Worm (Caenorhabditis elegans) whole organism, young adult: ENCODE data around the gene C01B9.4.

ENCODE experiments used
- B0035.1 ChIP-seq: sonication (generic microtip); optimal IDR thresholded peaks from 2 replicates; lab custom pipeline; 2016; ENCODE audit warnings: missing genetic modification characterization, mild to moderate bottlenecking, missing compliant biosample characterization, missing genotype, missing genetic modification reagents
- B0261.1 ChIP-seq: sonication (generic microtip); optimal IDR thresholded peaks from 2 replicates; lab custom pipeline; 2016; ENCODE audit warnings: mild to moderate bottlenecking, missing genetic modification characterization, moderate library complexity, missing compliant biosample characterization
- F49E8.2 ChIP-seq: sonication (generic microtip); optimal IDR thresholded peaks from 3 replicates; lab custom pipeline; 2017; ENCODE audit warnings: missing genetic modification characterization, mild to moderate bottlenecking, missing compliant biosample characterization, antibody characterized with exemption, moderate library complexity; ENCODE audit not compliant: insufficient read depth
- Y53G8AR.9 ChIP-seq: fragments of 200-800 bp; sonication (Bioruptor generic); conservative IDR thresholded peaks from 2 replicates; pipeline ENCODE4 v1.3.6; 2022; ENCODE audit warnings: missing genetic modification reagents, missing genetic modification characterization, missing compliant biosample characterization
- Y79H2A.3 ChIP-seq: fragments of 200-800 bp; sonication (Bioruptor generic); conservative IDR thresholded peaks from 2 replicates; pipeline ENCODE4 v1.3.6; 2022; ENCODE audit warnings: missing genetic modification reagents, missing genetic modification characterization, missing compliant biosample characterization
- atf-7 ChIP-seq: sonication (generic microtip); optimal IDR thresholded peaks from 2 replicates; lab custom pipeline; 2017; ENCODE audit warnings: mild to moderate bottlenecking, missing genetic modification characterization, missing compliant biosample characterization
- ceh-100 ChIP-seq: fragments of 200-800 bp; sonication (Bioruptor generic); IDR thresholded peaks from 2 replicates; pipeline ENCODE4 v1.3.6; 2022; ENCODE audit warnings: missing genetic modification reagents, missing genetic modification characterization, missing compliant biosample characterization
- die-1 ChIP-seq: sonication (generic microtip); optimal IDR thresholded peaks from 2 replicates; lab custom pipeline; 2016; ENCODE audit warnings: missing genotype, mild to moderate bottlenecking, missing genetic modification characterization, missing compliant biosample characterization
- hrde-1 ChIP-seq: sonication (generic microtip); optimal IDR thresholded peaks from 2 replicates; lab custom pipeline; 2016; ENCODE audit warnings: missing genetic modification characterization, mild to moderate bottlenecking, missing compliant biosample characterization, moderate library complexity, missing genotype, missing genetic modification reagents, borderline replicate concordance
- lin-26 ChIP-seq: fragments of 200-800 bp; sonication (Bioruptor generic); IDR thresholded peaks from 2 replicates; pipeline ENCODE4 v1.3.6; 2022; ENCODE audit warnings: missing genetic modification reagents, missing genetic modification characterization, missing compliant biosample characterization
- lsl-1 ChIP-seq: fragments of 200-800 bp; sonication (Bioruptor generic); optimal IDR thresholded peaks from 2 replicates; lab custom pipeline; 2018; ENCODE audit warnings: mild to moderate bottlenecking, missing genetic modification characterization, moderate library complexity, missing compliant biosample characterization
- nhr-27 ChIP-seq: fragments of 200-800 bp; sonication (Bioruptor generic); optimal IDR thresholded peaks from 2 replicates; lab custom pipeline; 2018; ENCODE audit warnings: mild to moderate bottlenecking, missing genetic modification characterization, moderate library complexity, missing compliant biosample characterization
- unc-62 ChIP-seq: fragments of 150-350 bp; optimal IDR thresholded peaks from 2 replicates; lab custom pipeline; 2014; ENCODE audit warnings: missing biosample characterization, missing genetic modification reagents, missing genetic modification characterization

DNA sequence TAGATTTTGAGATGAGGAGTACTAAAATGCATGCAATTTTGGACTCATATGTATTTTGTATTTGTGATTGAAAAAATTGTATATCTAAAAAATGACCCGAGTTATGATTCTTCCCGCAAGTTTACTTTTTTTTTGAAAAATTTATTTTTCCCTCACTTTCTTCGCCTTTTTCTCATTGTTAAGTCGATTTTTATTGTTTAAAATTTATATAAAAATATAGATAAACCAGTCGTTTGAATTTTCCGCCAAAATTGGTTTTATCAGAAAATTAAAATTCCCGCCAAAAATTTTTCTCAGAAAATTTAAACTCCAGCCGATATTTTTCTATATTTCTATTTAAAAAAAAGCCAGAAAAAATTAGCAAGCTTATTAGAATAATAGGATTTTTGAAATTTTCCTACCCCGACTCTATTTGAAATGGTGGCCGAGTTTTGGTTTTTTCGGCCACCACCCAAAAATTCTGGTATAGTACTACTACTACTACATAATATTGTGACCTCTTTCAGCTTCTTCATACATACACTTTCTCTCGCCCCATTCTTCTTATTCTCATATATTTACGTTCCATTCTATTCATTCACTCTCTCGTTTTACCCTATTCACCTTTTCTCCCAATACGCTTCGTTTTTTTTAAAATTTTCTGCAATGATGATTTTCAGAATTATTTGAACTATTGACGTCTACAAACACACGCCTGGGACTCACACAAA lies 7.9 kb upstream of the C01B9.4 start, which contains the start of gene ZK131.11:
- TF ChIP-seq Y53G8AR.9 (GFP tag; lab: Robert Waterston, UW) (no peak), hrde-1 (no peak), unc-62 (GFP tag; lab: Kevin White, UChicago) (no peak), ceh-100 (no peak), Y79H2A.3 (GFP tag; lab: Robert Waterston, UW) (no peak), lin-26 (GFP tag; lab: Robert Waterston, UW) (no peak), nhr-27 (tag; lab: Kevin White, UChicago) (no peak), F49E8.2 (tag; lab: Kevin White, UChicago) (no peak), die-1 (tag; lab: Kevin White, UChicago) (no peak), atf-7 (tag; lab: Kevin White, UChicago) (no peak), lsl-1 (GFP tag; lab: Kevin White, UChicago) (no peak), B0261.1 (tag; lab: Kevin White, UChicago) (no peak), B0035.1 (tag; lab: Kevin White, UChicago) (no peak)
